Worm (Caenorhabditis elegans): ENCODE measurements around the gene R11D1.3.

The R11D1.3 gene

DNA sequence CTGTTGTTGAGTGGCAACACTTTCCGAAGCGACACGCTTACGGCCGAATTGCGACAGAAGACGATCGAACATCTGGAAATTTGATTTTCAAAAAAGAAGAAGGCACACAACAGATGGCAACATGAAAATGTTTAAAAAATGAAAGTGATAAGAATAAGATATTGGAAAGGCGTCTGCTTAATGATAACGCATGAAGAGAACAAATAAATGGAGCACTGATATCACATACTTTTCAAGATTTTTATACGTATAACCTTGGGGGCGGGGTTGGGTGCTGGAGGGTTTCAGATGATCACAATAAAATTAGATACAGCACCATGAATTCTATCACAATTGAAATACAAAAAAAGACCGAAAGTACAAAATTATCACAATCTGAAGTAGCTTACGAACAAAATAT, 33.1 kb upstream of the R11D1.3 start, which contains the start of gene C15C8.7:
TSS of gene C15C8.7 (minus strand) at position 72 of the 400 bp plus-strand sequence.
- TF ChIP-seq ref-1 (GFP tag; conservative IDR thresholded peaks at IDR 0.05) = no peak

DNA sequence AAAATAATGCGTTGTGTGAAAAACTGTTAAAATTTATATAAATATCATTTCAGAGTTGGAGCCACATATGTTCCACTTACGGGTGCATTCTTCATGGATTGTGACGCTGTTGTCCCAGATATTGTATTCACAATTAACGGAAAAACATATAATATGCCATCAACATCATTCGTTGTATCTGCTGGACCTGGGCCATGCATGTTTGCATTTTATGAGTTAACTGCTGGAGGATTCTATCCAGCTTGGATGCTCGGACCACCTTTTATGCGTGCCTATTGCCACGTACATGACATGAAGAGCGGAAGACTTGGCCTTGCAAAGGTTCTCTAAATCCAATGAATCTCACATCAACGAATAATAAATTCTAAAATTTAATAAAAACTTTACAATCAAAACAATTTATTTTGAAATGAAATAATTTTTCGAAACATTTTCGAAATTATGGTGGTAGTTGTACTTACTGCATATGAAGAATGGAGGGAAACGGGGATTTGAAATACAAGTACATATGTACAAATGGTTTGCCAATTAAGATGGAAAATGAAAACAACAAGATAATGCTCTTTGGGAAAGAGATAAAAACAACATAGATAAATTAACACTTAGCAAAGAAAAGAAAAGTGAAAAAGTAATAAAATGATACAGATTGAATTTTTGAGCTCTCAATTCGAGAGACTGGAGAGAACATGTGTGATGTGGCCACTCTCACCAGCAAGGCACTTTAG, 32.0 kb upstream of the R11D1.3 start:
- TF ChIP-seq cog-1 (tag; optimal IDR thresholded peaks at IDR 0.05) = no peak
- no peak for TF ChIP-seq klf-2 (GFP tag; conservative IDR thresholded peaks at IDR 0.05)
- no peak for TF ChIP-seq T22C8.4 (GFP tag; IDR thresholded peaks at IDR 0.05)
- no peak for TF ChIP-seq ztf-23 (GFP tag; IDR thresholded peaks at IDR 0.05)
- no peak for TF ChIP-seq med-1 (GFP tag; optimal IDR thresholded peaks at IDR 0.05; ENCODE audit: insufficient read depth)
- no peak for TF ChIP-seq flt-1 (GFP tag; IDR thresholded peaks at IDR 0.05)
- no peak for TF ChIP-seq tab-1 (GFP tag; IDR thresholded peaks at IDR 0.05)
- TF ChIP-seq ref-1 (GFP tag; conservative IDR thresholded peaks at IDR 0.05) = no peak

DNA sequence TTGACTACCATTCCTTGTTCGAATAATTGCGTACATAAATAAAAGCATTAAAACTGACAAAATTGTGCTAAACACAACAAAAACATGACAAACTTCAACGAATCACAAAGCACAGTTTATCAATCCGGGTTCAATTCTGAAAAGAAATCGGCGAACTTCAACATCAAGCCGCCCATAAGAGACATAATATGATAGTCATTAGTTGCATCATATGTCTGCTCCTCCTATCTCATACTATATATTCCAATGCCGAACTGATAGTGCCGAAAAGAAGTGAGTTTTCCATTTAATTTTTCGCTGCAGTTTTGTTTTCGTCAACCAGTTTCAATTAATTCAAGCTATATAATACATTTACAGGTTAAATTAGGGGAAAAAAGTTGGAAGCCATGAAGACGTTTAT, 29.8 kb upstream of the R11D1.3 start, which contains the start of gene hrg-7:
TSS of gene hrg-7 (plus strand) at position 358 of the 400 bp plus-strand sequence.
- no peak for TF ChIP-seq tab-1 (GFP tag; IDR thresholded peaks at IDR 0.05)
- TF ChIP-seq ztf-23 (GFP tag; IDR thresholded peaks at IDR 0.05) = no peak
- TF ChIP-seq cog-1 (tag; optimal IDR thresholded peaks at IDR 0.05) = no peak
- no peak for TF ChIP-seq med-1 (GFP tag; optimal IDR thresholded peaks at IDR 0.05; ENCODE audit: insufficient read depth)
- TF ChIP-seq ztf-29 (GFP tag; IDR thresholded peaks at IDR 0.05) = no peak
- TF ChIP-seq flt-1 (GFP tag; IDR thresholded peaks at IDR 0.05) = no peak

DNA sequence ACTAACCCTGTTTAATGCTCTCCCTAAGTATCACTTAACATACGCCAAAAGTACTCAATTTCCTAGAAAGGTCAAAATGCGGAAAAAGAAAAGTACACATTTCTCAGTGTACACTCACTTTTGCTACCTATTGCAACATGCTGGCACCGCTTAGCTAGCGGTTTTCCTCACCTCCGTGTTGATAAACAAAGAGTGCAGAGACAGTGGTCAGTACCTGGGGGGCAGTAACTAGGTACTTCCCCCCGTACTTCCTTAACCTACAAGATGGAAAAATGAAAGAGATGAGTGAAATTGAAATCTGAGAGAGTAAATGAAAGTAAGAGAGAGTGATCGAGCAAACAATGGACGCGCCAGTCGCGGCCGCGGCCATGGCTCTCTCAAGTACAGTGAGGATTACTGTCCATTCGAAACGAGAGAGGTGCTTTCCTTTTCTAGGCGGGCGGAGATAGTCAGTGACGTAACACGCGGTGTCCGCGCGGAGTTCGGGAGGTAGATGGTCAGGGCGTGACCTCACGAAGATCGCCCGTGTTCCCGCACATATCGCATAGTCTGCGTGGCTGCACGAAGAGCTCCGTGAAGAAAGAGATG, 24.4 kb upstream of the R11D1.3 start, which contains the start of gene cky-1:
TSS of gene cky-1 (plus strand) at position 538 of the 588 bp plus-strand sequence.
- no peak for TF ChIP-seq cog-1 (tag; optimal IDR thresholded peaks at IDR 0.05)
- no peak for TF ChIP-seq ref-1 (GFP tag; conservative IDR thresholded peaks at IDR 0.05)
- TF ChIP-seq klf-2 (GFP tag; conservative IDR thresholded peaks at IDR 0.05) = no peak
- TF ChIP-seq tab-1 (GFP tag; IDR thresholded peaks at IDR 0.05) = no peak
- no peak for TF ChIP-seq T22C8.4 (GFP tag; IDR thresholded peaks at IDR 0.05)
- no peak for TF ChIP-seq med-1 (GFP tag; optimal IDR thresholded peaks at IDR 0.05; ENCODE audit: insufficient read depth)
- TF ChIP-seq ztf-23 (GFP tag; IDR thresholded peaks at IDR 0.05) = no peak
- TF ChIP-seq flt-1 (GFP tag; IDR thresholded peaks at IDR 0.05) = no peak
- no peak for TF ChIP-seq ztf-29 (GFP tag; IDR thresholded peaks at IDR 0.05)

DNA sequence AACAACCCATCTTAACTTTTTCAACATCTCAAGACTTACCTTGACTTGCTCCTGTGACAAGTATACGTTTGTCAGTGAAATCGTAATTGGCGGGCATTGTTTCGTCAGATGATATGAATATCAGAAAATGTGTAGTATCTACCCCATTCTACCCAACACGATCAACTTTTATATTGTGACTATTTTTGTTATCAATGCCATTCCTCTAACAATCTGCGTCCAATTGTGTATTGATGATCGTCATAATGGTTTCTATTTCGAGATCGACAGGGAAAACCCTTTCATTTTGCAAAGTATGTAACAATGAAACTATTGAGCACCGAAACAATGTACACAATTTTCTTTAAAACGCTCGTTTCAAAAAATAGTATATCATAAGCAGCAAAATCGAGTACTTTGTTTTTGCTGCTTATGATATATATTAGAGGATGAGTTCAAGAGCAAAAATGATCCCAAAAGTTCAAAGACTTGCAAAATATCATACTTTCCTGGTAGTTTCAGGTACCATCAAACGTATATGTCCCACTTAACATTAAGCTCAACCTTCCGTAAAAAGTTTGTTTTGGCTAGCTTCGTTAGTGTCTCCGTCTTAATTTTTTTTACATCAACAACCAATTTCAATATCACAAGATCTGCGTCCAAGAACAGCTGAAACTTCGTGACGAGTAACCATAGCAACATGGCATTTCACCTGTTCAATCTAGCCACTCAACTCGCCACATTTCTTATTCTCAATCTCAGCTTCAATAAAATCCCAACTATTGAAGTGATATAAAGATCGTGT, 21.8 kb upstream of the R11D1.3 start, which contains the start of the genes dhs-21 and xbx-9:
TSS of gene dhs-21 (minus strand) at position 181 of the 784 bp plus-strand sequence.
TSS of gene xbx-9 (plus strand) at position 734 of the 784 bp plus-strand sequence.
- TF ChIP-seq T22C8.4 (GFP tag; IDR thresholded peaks at IDR 0.05) (no peak), flt-1 (GFP tag; IDR thresholded peaks at IDR 0.05) (no peak)

DNA sequence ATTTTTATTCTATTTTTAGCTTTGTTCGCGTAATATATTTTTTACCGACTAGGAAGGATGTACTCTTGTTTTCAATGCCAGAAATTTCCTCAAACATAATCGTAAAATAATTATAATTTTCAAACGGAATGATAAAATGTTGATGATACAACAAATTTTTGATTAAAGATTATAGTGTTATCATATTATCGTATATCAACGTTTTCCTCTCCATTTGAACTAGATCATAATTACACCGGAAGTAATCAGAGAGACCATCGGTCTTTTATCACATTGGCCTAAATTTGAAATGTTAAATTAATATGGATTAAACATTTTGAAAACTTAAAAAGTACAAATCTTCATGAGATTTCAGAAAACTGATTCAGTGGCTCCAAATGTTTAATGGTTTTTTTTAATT, 20.8 kb upstream of the R11D1.3 start:
- TF ChIP-seq cog-1 (tag; optimal IDR thresholded peaks at IDR 0.05) (no peak), klf-2 (GFP tag; conservative IDR thresholded peaks at IDR 0.05) (no peak), ztf-29 (GFP tag; IDR thresholded peaks at IDR 0.05) (no peak), ztf-23 (GFP tag; IDR thresholded peaks at IDR 0.05) (no peak), flt-1 (GFP tag; IDR thresholded peaks at IDR 0.05) (no peak), T22C8.4 (GFP tag; IDR thresholded peaks at IDR 0.05) (no peak), ref-1 (GFP tag; conservative IDR thresholded peaks at IDR 0.05) (no peak), med-1 (GFP tag; optimal IDR thresholded peaks at IDR 0.05; ENCODE audit: insufficient read depth) (no peak), tab-1 (GFP tag; IDR thresholded peaks at IDR 0.05) (no peak)

DNA sequence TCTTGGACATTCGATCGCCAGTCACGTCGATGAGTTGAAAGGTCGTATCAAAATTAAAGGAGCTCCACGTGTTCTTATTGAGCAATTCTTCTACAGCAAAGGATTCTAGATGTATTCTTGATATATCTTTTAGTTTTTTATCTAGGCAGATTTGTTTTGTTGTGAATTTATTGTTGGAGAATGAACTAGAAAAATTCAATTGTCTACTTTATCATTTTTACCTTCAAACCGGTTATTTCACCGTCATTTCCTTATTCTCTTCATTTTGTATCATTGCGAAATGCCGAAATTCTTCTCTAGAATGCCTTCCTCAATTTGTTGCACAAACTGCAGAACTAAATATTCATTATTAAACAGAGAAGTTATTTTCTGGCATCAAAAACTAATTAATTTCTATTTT, 17.3 kb upstream of the R11D1.3 start, which contains the start of gene R11D1.10:
TSS of gene R11D1.10 (plus strand) at position 301 of the 400 bp plus-strand sequence.
- TF ChIP-seq ztf-23 (GFP tag; IDR thresholded peaks at IDR 0.05) (no peak), klf-2 (GFP tag; conservative IDR thresholded peaks at IDR 0.05) (no peak), cog-1 (tag; optimal IDR thresholded peaks at IDR 0.05) (no peak), ztf-29 (GFP tag; IDR thresholded peaks at IDR 0.05) (no peak), tab-1 (GFP tag; IDR thresholded peaks at IDR 0.05) (no peak), flt-1 (GFP tag; IDR thresholded peaks at IDR 0.05) (no peak), med-1 (GFP tag; optimal IDR thresholded peaks at IDR 0.05; ENCODE audit: insufficient read depth) (no peak), ref-1 (GFP tag; conservative IDR thresholded peaks at IDR 0.05) (no peak), T22C8.4 (GFP tag; IDR thresholded peaks at IDR 0.05) (no peak)

DNA sequence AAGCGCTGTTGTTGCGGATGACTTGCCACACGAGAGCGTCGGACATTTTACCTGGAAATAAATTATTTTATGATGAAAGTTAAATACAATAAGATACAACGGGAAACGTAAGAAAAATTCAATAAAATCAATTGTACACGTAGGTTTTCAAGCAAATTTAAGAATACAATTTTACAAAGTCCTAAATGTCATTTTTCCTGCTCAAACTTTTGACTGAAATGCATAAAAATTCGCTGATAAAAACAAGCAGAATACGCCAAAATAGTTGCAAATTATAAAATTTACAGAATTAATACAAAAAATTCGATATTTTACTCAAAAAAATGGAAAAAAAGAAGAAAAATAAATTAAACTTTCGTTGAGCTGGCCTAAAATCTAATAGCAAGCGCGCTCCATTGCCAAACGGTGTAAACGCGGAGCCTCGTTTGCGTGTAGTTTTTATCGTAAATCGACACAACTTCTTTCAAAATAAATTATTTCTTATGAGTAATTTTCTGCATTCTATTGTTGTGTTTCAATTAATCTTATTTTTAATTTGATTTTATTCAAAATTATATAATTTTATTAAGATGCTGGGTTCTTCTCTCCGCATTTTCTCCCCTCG, 16.3 kb upstream of the R11D1.3 start, which contains the start of the genes rpl-28 and mrpl-49:
TSS of gene rpl-28 (minus strand) at position 51 of the 604 bp plus-strand sequence.
TSS of gene mrpl-49 (plus strand) at position 570 of the 604 bp plus-strand sequence.
- TF ChIP-seq klf-2 (GFP tag; conservative IDR thresholded peaks at IDR 0.05) (no peak), tab-1 (GFP tag; IDR thresholded peaks at IDR 0.05) (no peak), ztf-23 (GFP tag; IDR thresholded peaks at IDR 0.05) (peak; percentile 67), cog-1 (tag; optimal IDR thresholded peaks at IDR 0.05) (peak; percentile 60), ztf-29 (GFP tag; IDR thresholded peaks at IDR 0.05) (no peak), flt-1 (GFP tag; IDR thresholded peaks at IDR 0.05) (no peak), med-1 (GFP tag; optimal IDR thresholded peaks at IDR 0.05; ENCODE audit: insufficient read depth) (no peak), T22C8.4 (GFP tag; IDR thresholded peaks at IDR 0.05) (no peak), ref-1 (GFP tag; conservative IDR thresholded peaks at IDR 0.05) (no peak)

Data from whole organism, midembryonic.